Worm (Caenorhabditis elegans) whole organism, mixed stage, embryonic: ENCODE measurements around the gene cnc-4.

ENCODE experiments used
- bed-3 ChIP-seq: fragments of 200-800 bp; sonication (Bioruptor generic); optimal IDR thresholded peaks from 3 replicates; lab custom pipeline; 2018; ENCODE audit warnings: mild to moderate bottlenecking, missing genetic modification characterization, moderate library complexity, missing compliant biosample characterization
- blmp-1 ChIP-seq: fragments of 150-350 bp; optimal IDR thresholded peaks from 2 replicates; lab custom pipeline; 2014; ENCODE audit warnings: missing biosample characterization, missing genetic modification characterization
- ceh-39 ChIP-seq: fragments of 150-350 bp; optimal IDR thresholded peaks from 2 replicates; lab custom pipeline; 2014; ENCODE audit warnings: missing biosample characterization, missing genetic modification characterization
- ceh-43 ChIP-seq: fragments of 200-800 bp; sonication (Bioruptor generic); optimal IDR thresholded peaks from 2 replicates; lab custom pipeline; 2018; ENCODE audit warnings: mild to moderate bottlenecking, missing genetic modification characterization, moderate library complexity, missing compliant biosample characterization
- ces-1 ChIP-seq: fragments of 150-350 bp; optimal IDR thresholded peaks from 2 replicates; lab custom pipeline; 2014; ENCODE audit warnings: missing biosample characterization, missing genetic modification reagents, missing genetic modification characterization
- cnd-1 ChIP-seq: fragments of 200-800 bp; sonication (Bioruptor generic); optimal IDR thresholded peaks from 2 replicates; lab custom pipeline; 2018; ENCODE audit warnings: mild to moderate bottlenecking, missing genetic modification characterization, missing compliant biosample characterization
- drap-1 ChIP-seq: fragments of 200-800 bp; sonication (Bioruptor generic); optimal IDR thresholded peaks from 3 replicates; lab custom pipeline; 2018; ENCODE audit warnings: mild to moderate bottlenecking, missing genetic modification characterization, missing compliant biosample characterization
- elt-1 ChIP-seq: sonication (generic microtip); optimal IDR thresholded peaks from 2 replicates; lab custom pipeline; 2017; ENCODE audit warnings: missing genetic modification characterization, mild to moderate bottlenecking, missing compliant biosample characterization, antibody characterized with exemption, moderate library complexity, borderline replicate concordance; ENCODE audit not compliant: insufficient read depth
- elt-3 ChIP-seq: fragments of 150-350 bp; optimal IDR thresholded peaks from 2 replicates; lab custom pipeline; 2014; ENCODE audit warnings: missing biosample characterization, missing genetic modification characterization
- flh-1 ChIP-seq: fragments of 200-800 bp; sonication (Bioruptor generic); optimal IDR thresholded peaks from 2 replicates; lab custom pipeline; 2018; ENCODE audit warnings: mild to moderate bottlenecking, missing genetic modification characterization, moderate library complexity, missing compliant biosample characterization
- ham-2 ChIP-seq: fragments of 200-800 bp; sonication (Bioruptor generic); optimal IDR thresholded peaks from 2 replicates; lab custom pipeline; 2018; ENCODE audit warnings: mild to moderate bottlenecking, missing genetic modification characterization, missing compliant biosample characterization
- lin-13 ChIP-seq: fragments of 150-350 bp; optimal IDR thresholded peaks from 2 replicates; lab custom pipeline; 2014; ENCODE audit warnings: missing biosample characterization, missing genetic modification characterization
- lin-32 ChIP-seq: fragments of 200-800 bp; sonication (Bioruptor generic); optimal IDR thresholded peaks from 2 replicates; lab custom pipeline; 2018; ENCODE audit warnings: mild to moderate bottlenecking, missing genetic modification characterization, missing compliant biosample characterization
- lsy-2 ChIP-seq: fragments of 150-350 bp; optimal IDR thresholded peaks from 2 replicates; lab custom pipeline; 2014; ENCODE audit warnings: missing biosample characterization, missing genetic modification characterization
- mab-5 ChIP-seq: fragments of 150-350 bp; optimal IDR thresholded peaks from 2 replicates; lab custom pipeline; 2014; ENCODE audit warnings: missing biosample characterization, missing genetic modification characterization
- mep-1 ChIP-seq: fragments of 150-350 bp; optimal IDR thresholded peaks from 2 replicates; lab custom pipeline; 2017; ENCODE audit warnings: missing biosample characterization, missing genetic modification reagents, missing genetic modification characterization, inconsistent platforms
- mls-2 ChIP-seq: sonication (generic microtip); optimal IDR thresholded peaks from 2 replicates; lab custom pipeline; 2016; ENCODE audit warnings: mild to moderate bottlenecking, missing genetic modification characterization, moderate library complexity, missing compliant biosample characterization
- nhr-12 ChIP-seq: fragments of 150-350 bp; optimal IDR thresholded peaks from 2 replicates; lab custom pipeline; 2014; ENCODE audit warnings: missing biosample characterization, missing genetic modification characterization
- nhr-2 ChIP-seq: fragments of 150-350 bp; optimal IDR thresholded peaks from 2 replicates; lab custom pipeline; 2014; ENCODE audit warnings: missing biosample characterization, missing genetic modification characterization
- nhr-237 ChIP-seq: fragments of 150-350 bp; optimal IDR thresholded peaks from 2 replicates; lab custom pipeline; 2014; ENCODE audit warnings: missing biosample characterization, missing genetic modification characterization
- nhr-28 ChIP-seq: fragments of 150-350 bp; optimal IDR thresholded peaks from 2 replicates; lab custom pipeline; 2014; ENCODE audit warnings: missing biosample characterization, missing genetic modification characterization
- nhr-76 ChIP-seq: sonication (generic microtip); optimal IDR thresholded peaks from 2 replicates; lab custom pipeline; 2017; ENCODE audit warnings: missing biosample characterization, missing genetic modification characterization
- pha-4 ChIP-seq: fragments of 150-350 bp; optimal IDR thresholded peaks from 2 replicates; lab custom pipeline; 2018; ENCODE audit warnings: missing biosample characterization, missing genetic modification reagents, missing genetic modification characterization
- sem-2 ChIP-seq: fragments of 200-800 bp; sonication (Bioruptor generic); optimal IDR thresholded peaks from 2 replicates; lab custom pipeline; 2018; ENCODE audit warnings: mild to moderate bottlenecking, missing genetic modification characterization, missing compliant biosample characterization
- snpc-4 ChIP-seq: fragments of 150-350 bp; optimal IDR thresholded peaks from 2 replicates; lab custom pipeline; 2014; ENCODE audit warnings: missing biosample characterization, missing genetic modification characterization
- sptf-1 ChIP-seq: sonication (generic microtip); optimal IDR thresholded peaks from 2 replicates; lab custom pipeline; 2017; ENCODE audit warnings: mild to moderate bottlenecking, missing genetic modification characterization, moderate library complexity, missing compliant biosample characterization
- tbx-8 ChIP-seq: fragments of 200-800 bp; sonication (Bioruptor generic); optimal IDR thresholded peaks from 2 replicates; lab custom pipeline; 2018; ENCODE audit warnings: mild to moderate bottlenecking, missing genetic modification characterization, moderate library complexity, missing compliant biosample characterization
- unc-39 ChIP-seq: fragments of 150-350 bp; optimal IDR thresholded peaks from 2 replicates; lab custom pipeline; 2014; ENCODE audit warnings: missing biosample characterization, missing genetic modification characterization
- unc-62 ChIP-seq: fragments of 150-350 bp; optimal IDR thresholded peaks from 2 replicates; lab custom pipeline; 2014; ENCODE audit warnings: missing biosample characterization, missing genetic modification reagents, missing genetic modification characterization
- zip-8 ChIP-seq: fragments of 150-350 bp; optimal IDR thresholded peaks from 2 replicates; lab custom pipeline; 2014; ENCODE audit warnings: missing biosample characterization, missing genetic modification characterization
- ztf-11 ChIP-seq: fragments of 150-350 bp; optimal IDR thresholded peaks from 2 replicates; lab custom pipeline; 2014; ENCODE audit warnings: missing biosample characterization, missing genetic modification characterization

cnc-4 gene

ce11 chrV:1433419-1433765, 13.6 kb upstream of the cnc-4 start:
- no peak for TF ChIP-seq ham-2
- TF ChIP-seq ceh-43 (GFP tag; lab: Kevin White, UChicago): no peak
- TF ChIP-seq ces-1 (GFP tag; lab: Kevin White, UChicago): no peak
- TF ChIP-seq flh-1 (GFP tag; lab: Kevin White, UChicago): no peak
- no peak for TF ChIP-seq mls-2
- TF ChIP-seq zip-8: no peak
- no peak for TF ChIP-seq nhr-76 (tag; lab: Kevin White, UChicago)
- no peak for TF ChIP-seq nhr-2 (tag; lab: Kevin White, UChicago)
- no peak for TF ChIP-seq drap-1 (GFP tag; lab: Kevin White, UChicago)
- TF ChIP-seq lin-32 (GFP tag; lab: Kevin White, UChicago): no peak
- TF ChIP-seq unc-39 (tag; lab: Kevin White, UChicago): no peak
- TF ChIP-seq mab-5 (tag; lab: Kevin White, UChicago): no peak
- TF ChIP-seq sem-2: no peak
- TF ChIP-seq nhr-28 (tag; lab: Kevin White, UChicago): no peak
- TF ChIP-seq unc-62: no peak
- no peak for TF ChIP-seq ztf-11 (tag; lab: Kevin White, UChicago)
- TF ChIP-seq sptf-1 (tag; lab: Kevin White, UChicago): no peak
- no peak for TF ChIP-seq blmp-1 (tag; lab: Kevin White, UChicago)
- no peak for TF ChIP-seq ceh-39
- TF ChIP-seq, all 35 proteins: peak for 0

ce11 chrV:1434398-1434797, 12.6 kb upstream of the cnc-4 start:
- TF ChIP-seq pha-4 (tag; lab: Kevin White, UChicago) (no peak), blmp-1 (tag; lab: Kevin White, UChicago) (no peak)
- TF ChIP-seq, all 35 proteins: peak for 0

DNA sequence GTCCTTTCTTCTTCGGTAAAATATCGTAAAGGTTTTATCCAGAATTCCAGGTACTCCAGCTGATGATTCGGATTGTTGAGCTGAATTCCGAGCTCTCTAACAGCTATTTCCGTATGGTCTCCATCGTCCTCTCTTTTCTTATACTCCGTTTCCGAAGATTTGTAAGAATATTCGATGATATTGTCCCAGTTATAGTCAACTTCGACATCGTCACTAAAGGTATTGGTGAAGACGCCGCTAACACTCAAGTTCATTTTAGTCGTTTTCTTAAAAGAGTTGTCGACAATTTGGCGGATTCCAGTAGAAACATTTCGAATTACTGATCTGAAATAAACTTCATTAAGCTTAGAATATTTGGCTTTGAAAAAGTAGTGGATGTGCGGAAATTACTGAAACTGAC, 11.9 kb upstream of the cnc-4 start:
- TF ChIP-seq elt-3: no peak
- no peak for TF ChIP-seq ztf-11 (tag; lab: Kevin White, UChicago)
- no peak for TF ChIP-seq tbx-8 (GFP tag; lab: Kevin White, UChicago)
- TF ChIP-seq bed-3 (GFP tag; lab: Kevin White, UChicago): no peak
- no peak for TF ChIP-seq drap-1 (GFP tag; lab: Kevin White, UChicago)
- no peak for TF ChIP-seq lsy-2
- TF ChIP-seq mep-1 (tag; lab: Kevin White, UChicago): no peak
- no peak for TF ChIP-seq nhr-28 (tag; lab: Kevin White, UChicago)
- TF ChIP-seq ham-2: no peak
- no peak for TF ChIP-seq nhr-76 (tag; lab: Kevin White, UChicago)
- TF ChIP-seq nhr-12 (tag; lab: Kevin White, UChicago): no peak
- no peak for TF ChIP-seq cnd-1 (tag; lab: Kevin White, UChicago)
- TF ChIP-seq snpc-4 (tag; lab: Kevin White, UChicago): no peak
- no peak for TF ChIP-seq unc-62
- no peak for TF ChIP-seq ceh-43 (GFP tag; lab: Kevin White, UChicago)
- no peak for TF ChIP-seq blmp-1 (tag; lab: Kevin White, UChicago)
- TF ChIP-seq nhr-237 (tag; lab: Kevin White, UChicago): no peak
- TF ChIP-seq, all 35 proteins: peak for 0

ce11 chrV:1438205-1438604, 8.8 kb upstream of the cnc-4 start:
- TF ChIP-seq zip-8: no peak
- TF ChIP-seq drap-1 (GFP tag; lab: Kevin White, UChicago): no peak
- no peak for TF ChIP-seq lin-32 (GFP tag; lab: Kevin White, UChicago)
- no peak for TF ChIP-seq lsy-2
- TF ChIP-seq ces-1 (GFP tag; lab: Kevin White, UChicago): no peak
- TF ChIP-seq mep-1 (tag; lab: Kevin White, UChicago): no peak
- TF ChIP-seq ham-2: no peak
- no peak for TF ChIP-seq bed-3 (GFP tag; lab: Kevin White, UChicago)
- TF ChIP-seq ceh-43 (GFP tag; lab: Kevin White, UChicago): no peak
- TF ChIP-seq nhr-28 (tag; lab: Kevin White, UChicago): no peak
- no peak for TF ChIP-seq sptf-1 (tag; lab: Kevin White, UChicago)
- no peak for TF ChIP-seq sem-2
- TF ChIP-seq mab-5 (tag; lab: Kevin White, UChicago): no peak
- no peak for TF ChIP-seq mls-2

DNA sequence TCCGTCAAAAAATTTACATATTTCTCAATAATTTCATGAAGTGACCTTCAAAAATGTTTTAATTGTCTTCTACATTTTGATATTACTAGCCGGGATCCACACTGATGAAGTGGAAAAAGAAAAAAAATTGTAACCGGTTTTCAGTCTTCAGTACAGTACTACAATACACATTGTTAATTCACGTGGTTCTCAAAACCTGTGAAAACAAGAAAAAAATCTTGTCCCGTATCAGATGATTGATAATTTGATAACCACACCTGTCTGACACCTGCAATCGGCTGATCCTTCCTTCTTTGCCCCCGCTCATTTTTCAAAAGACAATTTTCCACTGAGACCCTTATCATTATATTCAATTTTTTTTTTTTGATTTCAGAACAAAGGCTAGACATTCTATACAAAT, 8.2 kb upstream of the cnc-4 start, which contains the start of gene R09B5.11:
Gene R09B5.11 (plus strand): TSS at position 374 of the 400 bp plus-strand sequence.
- TF ChIP-seq unc-62: no peak
- TF ChIP-seq mep-1 (tag; lab: Kevin White, UChicago): no peak
- TF ChIP-seq lin-13 (tag; lab: Kevin White, UChicago): no peak
- no peak for TF ChIP-seq drap-1 (GFP tag; lab: Kevin White, UChicago)
- no peak for TF ChIP-seq sem-2
- TF ChIP-seq elt-1 (tag; lab: Kevin White, UChicago): no peak
- TF ChIP-seq nhr-237 (tag; lab: Kevin White, UChicago): no peak
- no peak for TF ChIP-seq zip-8
- no peak for TF ChIP-seq elt-3
- TF ChIP-seq mab-5 (tag; lab: Kevin White, UChicago): no peak
- TF ChIP-seq tbx-8 (GFP tag; lab: Kevin White, UChicago): no peak
- no peak for TF ChIP-seq ceh-39
